Fruit fly (Drosophila melanogaster): ENCODE results near the gene Grp170.

The Grp170 gene

DNA sequence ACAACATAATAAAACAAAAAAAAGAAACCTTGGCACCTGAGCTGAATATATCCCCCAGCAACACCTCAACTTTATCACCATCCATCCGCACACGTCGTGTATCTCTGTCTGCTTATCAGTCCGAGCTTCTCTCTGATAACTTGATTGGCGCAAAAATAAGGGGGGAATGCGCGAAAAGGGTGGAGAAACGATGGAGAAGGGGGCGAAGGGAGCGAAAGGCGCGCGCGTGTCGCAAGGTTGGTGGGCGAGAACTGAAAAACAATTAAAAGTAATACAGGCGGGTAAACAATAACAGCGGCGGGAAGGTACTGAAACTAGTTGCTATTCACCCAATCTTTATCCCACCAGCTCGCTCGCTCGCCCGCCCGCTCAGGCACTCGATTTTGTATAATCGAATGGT, 11.4 kb upstream of the Grp170 start:
- TF ChIP-seq brk (GFP tag; optimal IDR thresholded peaks at IDR 0.05) (no peak), Dfd (GFP tag; optimal IDR thresholded peaks at IDR 0.05) (no peak), OdsH (GFP tag; optimal IDR thresholded peaks at IDR 0.05) (no peak), Abd-B (GFP tag; optimal IDR thresholded peaks at IDR 0.05) (no peak), Hr78 (GFP tag; optimal IDR thresholded peaks at IDR 0.05) (no peak), pan (optimal IDR thresholded peaks at IDR 0.05) (no peak), CG32264 (GFP tag; optimal IDR thresholded peaks at IDR 0.05) (no peak), dmrt93B (GFP tag; optimal IDR thresholded peaks at IDR 0.05) (no peak), Dif (GFP tag; optimal IDR thresholded peaks at IDR 0.05; ENCODE audit: partially characterized antibody) (no peak), Rel (GFP tag; optimal IDR thresholded peaks at IDR 0.05) (no peak), Rel (tag; optimal IDR thresholded peaks at IDR 0.05) (peak; percentile 44), lola (GFP tag; optimal IDR thresholded peaks at IDR 0.05) (no peak), usp (GFP tag; optimal IDR thresholded peaks at IDR 0.05) (no peak), ey (GFP tag; optimal IDR thresholded peaks at IDR 0.05) (no peak), Myc (optimal IDR thresholded peaks at IDR 0.05) (no peak), N (GFP tag; optimal IDR thresholded peaks at IDR 0.05) (no peak), Hnf4 (GFP tag; optimal IDR thresholded peaks at IDR 0.05) (no peak), h (GFP tag; optimal IDR thresholded peaks at IDR 0.05) (peak; percentile 92), woc (GFP tag; optimal IDR thresholded peaks at IDR 0.05) (no peak), dl (GFP tag; optimal IDR thresholded peaks at IDR 0.05; ENCODE audit: insufficient read depth in 1 of 2, partially characterized antibody in 2 of 2) (no peak), CG9705 (GFP tag; optimal IDR thresholded peaks at IDR 0.05) (no peak), fru (GFP tag; optimal IDR thresholded peaks at IDR 0.05) (peak; percentile 25), Mio (GFP tag; optimal IDR thresholded peaks at IDR 0.05) (no peak), br (GFP tag; optimal IDR thresholded peaks at IDR 0.05) (no peak)

DNA sequence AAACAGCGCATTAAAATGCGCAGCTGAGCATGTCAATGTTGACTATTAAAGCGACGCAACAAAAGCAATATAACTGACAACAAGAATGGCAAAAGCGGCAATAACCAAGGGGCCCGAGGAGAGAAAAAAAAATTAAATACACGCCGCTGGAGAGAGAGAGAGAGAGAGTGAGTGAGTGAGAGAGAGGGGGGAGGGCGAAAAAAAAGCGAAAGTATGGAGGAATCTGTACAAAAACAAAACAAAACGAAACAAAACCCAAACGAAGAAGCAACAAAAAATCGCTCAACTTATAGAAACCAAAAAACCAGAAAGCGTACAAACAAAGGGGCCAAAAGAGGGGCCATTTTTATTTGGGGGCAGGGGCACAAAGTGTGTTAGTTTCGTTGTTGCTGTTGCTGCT, 8.6 kb upstream of the Grp170 start:
- TF ChIP-seq psq (GFP tag; optimal IDR thresholded peaks at IDR 0.05) (peak; percentile 56), fru (GFP tag; optimal IDR thresholded peaks at IDR 0.05) (no peak), Sp1 (GFP tag; optimal IDR thresholded peaks at IDR 0.05) (peak; percentile 23)

DNA sequence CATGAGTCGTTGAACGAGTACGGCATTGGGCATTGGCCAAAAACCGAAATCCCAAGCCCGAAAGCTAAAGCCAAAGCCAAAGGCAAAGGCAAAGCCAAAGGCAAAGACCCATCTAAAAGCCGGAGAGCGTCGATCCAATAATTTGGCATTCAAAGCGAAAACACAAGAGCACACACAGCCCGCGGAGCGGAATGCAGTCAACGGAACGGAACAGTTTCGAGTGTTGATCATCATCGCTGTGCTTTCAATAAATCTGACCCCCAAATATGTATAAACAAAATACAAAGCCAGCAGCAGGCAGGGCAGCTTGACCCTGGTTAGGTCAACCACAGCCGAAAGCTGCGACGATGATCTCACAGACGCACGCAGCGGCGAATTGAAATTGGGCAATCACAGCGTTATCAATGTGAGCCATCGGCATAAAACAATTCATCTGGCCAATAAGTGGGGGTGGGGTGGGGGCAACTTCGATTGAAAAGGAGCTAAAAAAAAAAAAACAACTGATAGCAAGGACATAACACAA, 4.0 kb upstream of the Grp170 start:
- TF ChIP-seq Vsx2 (GFP tag; optimal IDR thresholded peaks at IDR 0.05; ENCODE audit: partially characterized antibody) (no peak), Dif (GFP tag; optimal IDR thresholded peaks at IDR 0.05; ENCODE audit: partially characterized antibody) (no peak), N (GFP tag; optimal IDR thresholded peaks at IDR 0.05) (no peak), CrebA (GFP tag; optimal IDR thresholded peaks at IDR 0.05; ENCODE audit: borderline replicate concordance) (no peak), Rel (GFP tag; optimal IDR thresholded peaks at IDR 0.05) (no peak), Rel (tag; optimal IDR thresholded peaks at IDR 0.05) (no peak), ey (GFP tag; optimal IDR thresholded peaks at IDR 0.05) (no peak), Hr78 (GFP tag; optimal IDR thresholded peaks at IDR 0.05) (no peak), Jra (GFP tag; optimal IDR thresholded peaks at IDR 0.05) (no peak), Hnf4 (GFP tag; optimal IDR thresholded peaks at IDR 0.05) (no peak), jim (GFP tag; optimal IDR thresholded peaks at IDR 0.05) (no peak)

DNA sequence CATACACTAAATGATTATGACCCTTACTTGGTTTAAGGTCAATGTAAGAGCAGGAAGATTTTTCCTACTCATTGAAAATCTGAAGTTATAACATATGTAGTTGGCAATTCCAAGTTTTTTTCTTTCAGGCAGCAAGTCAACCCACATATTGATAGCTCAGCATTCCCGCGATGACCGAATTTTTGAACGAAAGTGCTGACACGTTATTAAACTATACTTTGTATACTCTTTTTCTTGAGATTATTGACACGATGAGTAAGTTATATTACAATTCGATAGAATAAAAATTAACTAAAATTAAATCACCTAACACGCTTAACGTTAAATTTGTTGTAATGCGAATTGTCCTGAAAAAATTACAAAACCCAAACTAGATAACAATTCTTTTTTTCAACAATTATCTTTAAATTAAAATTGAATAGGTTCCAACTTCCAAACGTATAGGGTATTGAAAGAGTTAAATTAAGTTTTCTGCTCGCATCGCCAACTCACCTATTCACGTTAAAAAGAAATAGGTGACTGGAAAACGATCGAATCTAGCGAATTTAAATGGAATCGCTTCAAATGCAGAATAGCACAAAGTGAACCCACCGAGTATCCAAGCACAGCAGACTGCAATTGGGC, 493 bp upstream of the Grp170 start, which contains the start of gene Vml:
Gene Vml, plus strand, starts transcription at position 574 of the 624 bp plus-strand sequence.
- no peak for TF ChIP-seq OdsH (GFP tag; optimal IDR thresholded peaks at IDR 0.05)
- TF ChIP-seq Jra (GFP tag; optimal IDR thresholded peaks at IDR 0.05), result no peak
- no peak for TF ChIP-seq dl (GFP tag; optimal IDR thresholded peaks at IDR 0.05; ENCODE audit: insufficient read depth in 1 of 2, partially characterized antibody in 2 of 2)
- TF ChIP-seq pan (optimal IDR thresholded peaks at IDR 0.05), result no peak
- TF ChIP-seq N (GFP tag; optimal IDR thresholded peaks at IDR 0.05), result no peak
- no peak for TF ChIP-seq woc (GFP tag; optimal IDR thresholded peaks at IDR 0.05)
- TF ChIP-seq Hr83 (GFP tag; optimal IDR thresholded peaks at IDR 0.05; ENCODE audit: poor library complexity, severe bottlenecking), result no peak
- no peak for TF ChIP-seq jim (GFP tag; optimal IDR thresholded peaks at IDR 0.05)
- no peak for TF ChIP-seq br (GFP tag; optimal IDR thresholded peaks at IDR 0.05)
- TF ChIP-seq usp (GFP tag; optimal IDR thresholded peaks at IDR 0.05), result no peak
- TF ChIP-seq brk (GFP tag; optimal IDR thresholded peaks at IDR 0.05), result no peak

DNA sequence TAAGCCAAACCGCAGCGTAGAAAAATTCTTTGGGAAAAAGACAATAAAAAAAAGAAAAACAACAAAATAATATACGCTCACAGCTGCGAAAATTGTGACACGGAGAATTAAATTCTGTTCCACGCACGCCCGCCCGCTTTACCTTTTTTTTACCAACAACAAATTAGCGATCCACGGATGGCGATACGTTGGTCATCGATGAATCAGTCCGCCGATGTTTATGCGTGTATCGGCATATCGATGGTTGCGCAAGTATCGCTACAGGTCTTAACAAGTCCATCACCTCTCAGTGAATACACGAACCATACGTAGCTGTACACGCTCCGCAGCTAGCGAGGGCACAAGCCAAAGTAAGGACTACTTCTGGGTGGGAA, 4.3 kb downstream of the Grp170 start, which contains the start of gene CG2924:
Gene CG2924, minus strand, starts transcription at position 205 of the 374 bp plus-strand sequence.
- TF ChIP-seq OdsH (GFP tag; optimal IDR thresholded peaks at IDR 0.05) (peak; percentile 18), dsf (GFP tag; optimal IDR thresholded peaks at IDR 0.05; ENCODE audit: borderline replicate concordance) (peak; percentile 20), Hr83 (GFP tag; optimal IDR thresholded peaks at IDR 0.05; ENCODE audit: poor library complexity, severe bottlenecking) (peak; percentile 95), brk (GFP tag; optimal IDR thresholded peaks at IDR 0.05) (no peak), CG32264 (GFP tag; optimal IDR thresholded peaks at IDR 0.05) (no peak), Dfd (GFP tag; optimal IDR thresholded peaks at IDR 0.05) (no peak), CG9705 (GFP tag; optimal IDR thresholded peaks at IDR 0.05) (peak; percentile 39), GATAd (GFP tag; optimal IDR thresholded peaks at IDR 0.05) (peak; percentile 13), Vsx2 (GFP tag; optimal IDR thresholded peaks at IDR 0.05; ENCODE audit: partially characterized antibody) (no peak), foxo (GFP tag; optimal IDR thresholded peaks at IDR 0.05) (peak in 1 of 2 experiments; percentile 69), woc (GFP tag; optimal IDR thresholded peaks at IDR 0.05) (no peak), HLH106 (tag; optimal IDR thresholded peaks at IDR 0.05) (peak; percentile 47), sage (GFP tag; optimal IDR thresholded peaks at IDR 0.05) (no peak), CrebA (GFP tag; optimal IDR thresholded peaks at IDR 0.05; ENCODE audit: borderline replicate concordance) (no peak), jim (GFP tag; optimal IDR thresholded peaks at IDR 0.05) (peak; percentile 85), br (GFP tag; optimal IDR thresholded peaks at IDR 0.05) (peak; percentile 30), Dif (GFP tag; optimal IDR thresholded peaks at IDR 0.05; ENCODE audit: partially characterized antibody) (no peak), N (GFP tag; optimal IDR thresholded peaks at IDR 0.05) (no peak), Rel (GFP tag; optimal IDR thresholded peaks at IDR 0.05) (no peak), Rel (tag; optimal IDR thresholded peaks at IDR 0.05) (peak; percentile 30), dmrt93B (GFP tag; optimal IDR thresholded peaks at IDR 0.05) (peak; percentile 6), Sp1 (GFP tag; optimal IDR thresholded peaks at IDR 0.05) (peak; percentile 28), ey (GFP tag; optimal IDR thresholded peaks at IDR 0.05) (peak; percentile 47), h (GFP tag; optimal IDR thresholded peaks at IDR 0.05) (peak; percentile 74), sv (GFP tag; optimal IDR thresholded peaks at IDR 0.05) (peak; percentile 59)

Measured in whole organism, wandering third instar larva.